Worm (Caenorhabditis elegans) whole organism, L1 larva: ENCODE data around the gene Y43F8C.9.

Source experiments
- F16B12.6 ChIP-seq: fragments of 150-350 bp; optimal IDR thresholded peaks from 2 replicates; lab custom pipeline; 2014; ENCODE audit warnings: missing biosample characterization, missing genetic modification characterization
- blmp-1 ChIP-seq: fragments of 150-350 bp; optimal IDR thresholded peaks from 2 replicates; lab custom pipeline; 2014; ENCODE audit warnings: missing biosample characterization, missing genetic modification characterization
- irx-1 ChIP-seq: sonication (generic microtip); optimal IDR thresholded peaks from 2 replicates; lab custom pipeline; 2016; ENCODE audit warnings: missing genetic modification characterization, missing compliant biosample characterization
- mep-1 ChIP-seq: fragments of 150-350 bp; optimal IDR thresholded peaks from 2 replicates; lab custom pipeline; 2014; ENCODE audit warnings: missing biosample characterization, missing genetic modification characterization
- nhr-28 ChIP-seq: fragments of 150-350 bp; optimal IDR thresholded peaks from 2 replicates; lab custom pipeline; 2014; ENCODE audit warnings: missing biosample characterization, missing genetic modification characterization
- sox-4 ChIP-seq: sonication (generic microtip); optimal IDR thresholded peaks from 2 replicates; lab custom pipeline; 2016; ENCODE audit warnings: missing genetic modification characterization, missing compliant biosample characterization

DNA sequence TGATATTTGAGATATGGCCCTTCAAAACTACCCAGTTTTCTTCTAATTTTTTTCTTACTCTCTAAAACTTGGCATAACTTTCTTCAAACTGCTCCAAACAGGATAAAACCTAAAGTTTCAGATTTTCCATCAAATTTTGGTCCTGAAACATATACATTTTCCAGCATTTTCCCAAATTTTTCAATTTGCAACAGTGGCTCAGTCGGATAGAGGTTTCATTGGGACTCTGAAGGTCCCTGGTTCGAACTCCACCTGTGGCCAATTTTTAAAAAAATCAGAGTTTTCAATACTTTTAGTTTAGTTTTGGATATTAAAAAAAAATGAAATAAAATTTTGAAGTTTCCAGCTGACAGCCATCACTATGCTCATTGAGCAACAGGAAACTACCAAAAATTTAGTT, 21.8 kb downstream of the Y43F8C.9 start:
- TF ChIP-seq sox-4 (tag; lab: Kevin White, UChicago) (no peak), irx-1 (tag; lab: Kevin White, UChicago) (no peak), nhr-28 (tag; lab: Kevin White, UChicago) (no peak), mep-1 (tag; lab: Kevin White, UChicago) (no peak), blmp-1 (tag; lab: Kevin White, UChicago) (no peak), F16B12.6 (tag; lab: Kevin White, UChicago) (no peak)
